Worm (Caenorhabditis elegans) whole organism, young adult: ENCODE measurements around the gene D2023.3.

ENCODE experiments used
- B0261.1 ChIP-seq: sonication (generic microtip); optimal IDR thresholded peaks from 2 replicates; lab custom pipeline; 2016; ENCODE audit warnings: mild to moderate bottlenecking, missing genetic modification characterization, moderate library complexity, missing compliant biosample characterization
- B0336.3 ChIP-seq: fragments of 200-800 bp; sonication (Bioruptor generic); IDR thresholded peaks from 2 replicates; pipeline ENCODE4 v1.3.6; 2022; ENCODE audit warnings: missing genetic modification characterization, missing compliant biosample characterization
- C06A6.2 ChIP-seq: fragments of 200-800 bp; sonication (Bioruptor generic); conservative IDR thresholded peaks from 2 replicates; pipeline ENCODE4 v1.3.6; 2022; ENCODE audit warnings: missing genetic modification characterization, missing compliant biosample characterization
- F22D6.2 ChIP-seq: sonication (generic microtip); optimal IDR thresholded peaks from 2 replicates; lab custom pipeline; 2016; ENCODE audit warnings: mild to moderate bottlenecking, missing genetic modification characterization, missing compliant biosample characterization
- F37B4.10 ChIP-seq: fragments of 200-800 bp; sonication (Bioruptor generic); IDR thresholded peaks from 2 replicates; pipeline ENCODE4 v1.3.6; 2022; ENCODE audit warnings: missing genetic modification characterization, missing compliant biosample characterization
- F55B11.4 ChIP-seq: sonication (generic microtip); optimal IDR thresholded peaks from 2 replicates; lab custom pipeline; 2016; ENCODE audit warnings: missing compliant biosample characterization, missing genetic modification characterization, borderline replicate concordance; ENCODE audit not compliant: insufficient read depth
- F57A8.1 ChIP-seq: fragments of 200-800 bp; sonication (Bioruptor generic); optimal IDR thresholded peaks from 2 replicates; lab custom pipeline; 2018; ENCODE audit warnings: mild to moderate bottlenecking, missing genetic modification characterization, moderate library complexity, missing compliant biosample characterization
- Y53G8AR.9 ChIP-seq: fragments of 200-800 bp; sonication (Bioruptor generic); conservative IDR thresholded peaks from 2 replicates; pipeline ENCODE4 v1.3.6; 2022; ENCODE audit warnings: missing genetic modification reagents, missing genetic modification characterization, missing compliant biosample characterization
- aptf-2 ChIP-seq: fragments of 200-800 bp; sonication (Bioruptor generic); conservative IDR thresholded peaks from 2 replicates; pipeline ENCODE4 v1.3.6; 2022; ENCODE audit warnings: missing genetic modification reagents, missing genetic modification characterization, missing compliant biosample characterization
- atf-7 ChIP-seq: sonication (generic microtip); optimal IDR thresholded peaks from 2 replicates; lab custom pipeline; 2017; ENCODE audit warnings: mild to moderate bottlenecking, missing genetic modification characterization, missing compliant biosample characterization
- attf-3 ChIP-seq: fragments of 200-800 bp; sonication (Bioruptor generic); conservative IDR thresholded peaks from 2 replicates; pipeline ENCODE4 v1.3.6; 2022; ENCODE audit warnings: missing genetic modification reagents, missing genetic modification characterization, missing compliant biosample characterization
- attf-5 ChIP-seq: fragments of 200-800 bp; sonication (Bioruptor generic); optimal IDR thresholded peaks from 2 replicates; lab custom pipeline; 2018; ENCODE audit warnings: mild to moderate bottlenecking, missing genetic modification characterization, missing compliant biosample characterization
- ccch-3 ChIP-seq: fragments of 200-800 bp; sonication (Bioruptor generic); optimal IDR thresholded peaks from 2 replicates; lab custom pipeline; 2018; ENCODE audit warnings: mild to moderate bottlenecking, missing genetic modification characterization, missing compliant biosample characterization
- ceh-100 ChIP-seq: fragments of 200-800 bp; sonication (Bioruptor generic); IDR thresholded peaks from 2 replicates; pipeline ENCODE4 v1.3.6; 2022; ENCODE audit warnings: missing genetic modification reagents, missing genetic modification characterization, missing compliant biosample characterization
- dpff-1 ChIP-seq: sonication (generic microtip); optimal IDR thresholded peaks from 2 replicates; lab custom pipeline; 2017; ENCODE audit warnings: mild to moderate bottlenecking, missing genetic modification characterization, missing compliant biosample characterization
- efl-1 ChIP-seq: fragments of 150-350 bp; optimal IDR thresholded peaks from 2 replicates; lab custom pipeline; 2014; ENCODE audit warnings: missing biosample characterization, missing genetic modification reagents, missing genetic modification characterization
- egl-44 ChIP-seq: fragments of 200-800 bp; sonication (Bioruptor generic); IDR thresholded peaks from 2 replicates; pipeline ENCODE4 v1.3.6; 2022; ENCODE audit warnings: missing genetic modification reagents, missing genetic modification characterization, missing compliant biosample characterization
- ets-4 ChIP-seq: fragments of 200-800 bp; sonication (Bioruptor generic); optimal IDR thresholded peaks from 2 replicates; lab custom pipeline; 2018; ENCODE audit warnings: mild to moderate bottlenecking, missing genetic modification characterization, missing compliant biosample characterization
- gei-17 ChIP-seq: fragments of 200-800 bp; sonication (Bioruptor generic); optimal IDR thresholded peaks from 2 replicates; lab custom pipeline; 2018; ENCODE audit warnings: mild to moderate bottlenecking, missing genetic modification characterization, missing compliant biosample characterization
- him-1 ChIP-seq: sonication (generic microtip); optimal IDR thresholded peaks from 2 replicates; lab custom pipeline; 2016; ENCODE audit warnings: missing genotype, missing genetic modification reagents, missing genetic modification characterization, missing compliant biosample characterization
- hlh-26 ChIP-seq: fragments of 200-800 bp; sonication (Bioruptor generic); conservative IDR thresholded peaks from 2 replicates; pipeline ENCODE4 v1.3.6; 2022; ENCODE audit warnings: missing genetic modification reagents, missing genetic modification characterization, missing compliant biosample characterization
- lin-35 ChIP-seq, 3 experiments: fragments of 150-350 bp in 2 of 3; sonication (generic microtip) in 1 of 3; optimal IDR thresholded peaks; 2 replicates each; lab custom pipeline; 2014 to 2018; ENCODE audit warnings: missing biosample characterization in 3 of 3, missing genetic modification characterization in 3 of 3, missing genetic modification reagents in 3 of 3
- lin-54 ChIP-seq: fragments of 200-800 bp; sonication (Bioruptor generic); optimal IDR thresholded peaks from 2 replicates; lab custom pipeline; 2018; ENCODE audit warnings: mild to moderate bottlenecking, missing genetic modification characterization, missing compliant biosample characterization
- lir-1 ChIP-seq: fragments of 200-800 bp; sonication (Bioruptor generic); conservative IDR thresholded peaks from 2 replicates; pipeline ENCODE4 v1.3.6; 2022; ENCODE audit warnings: missing genetic modification reagents, missing genetic modification characterization, missing compliant biosample characterization
- lsl-1 ChIP-seq: fragments of 200-800 bp; sonication (Bioruptor generic); optimal IDR thresholded peaks from 2 replicates; lab custom pipeline; 2018; ENCODE audit warnings: mild to moderate bottlenecking, missing genetic modification characterization, moderate library complexity, missing compliant biosample characterization
- madf-3 ChIP-seq: fragments of 200-800 bp; sonication (Bioruptor generic); IDR thresholded peaks from 2 replicates; pipeline ENCODE4 v1.3.6; 2022; ENCODE audit warnings: missing genetic modification reagents, missing genetic modification characterization, missing compliant biosample characterization
- madf-6 ChIP-seq: fragments of 200-800 bp; sonication (Bioruptor generic); IDR thresholded peaks from 2 replicates; pipeline ENCODE4 v1.3.6; 2022; ENCODE audit warnings: missing genetic modification reagents, missing genetic modification characterization, missing compliant biosample characterization
- mcd-1 ChIP-seq: fragments of 200-800 bp; sonication (Bioruptor generic); IDR thresholded peaks from 2 replicates; pipeline ENCODE4 v1.3.6; 2022; ENCODE audit warnings: missing genetic modification reagents, missing genetic modification characterization, missing compliant biosample characterization
- mes-4 ChIP-seq: sonication (generic microtip); optimal IDR thresholded peaks from 2 replicates; lab custom pipeline; 2016; ENCODE audit warnings: missing genotype, missing genetic modification characterization, missing compliant biosample characterization
- nfya-2 ChIP-seq: fragments of 200-800 bp; sonication (Bioruptor generic); IDR thresholded peaks from 2 replicates; pipeline ENCODE4 v1.3.6; 2022; ENCODE audit warnings: missing genetic modification reagents, missing genetic modification characterization, missing compliant biosample characterization
- nhr-120 ChIP-seq: fragments of 200-800 bp; sonication (Bioruptor generic); IDR thresholded peaks from 2 replicates; pipeline ENCODE4 v1.3.6; 2022; ENCODE audit warnings: missing genetic modification characterization, missing compliant biosample characterization
- nhr-27 ChIP-seq: fragments of 200-800 bp; sonication (Bioruptor generic); optimal IDR thresholded peaks from 2 replicates; lab custom pipeline; 2018; ENCODE audit warnings: mild to moderate bottlenecking, missing genetic modification characterization, moderate library complexity, missing compliant biosample characterization
- nhr-80 ChIP-seq: sonication (generic microtip); optimal IDR thresholded peaks from 2 replicates; lab custom pipeline; 2016; ENCODE audit warnings: missing genetic modification characterization, missing compliant biosample characterization
- repo-1 ChIP-seq: sonication (generic microtip); optimal IDR thresholded peaks from 2 replicates; lab custom pipeline; 2017; ENCODE audit warnings: mild to moderate bottlenecking, missing genetic modification characterization, missing compliant biosample characterization
- rpc-1 ChIP-seq, 2 experiments: fragments of 150-350 bp in 1 of 2; sonication (generic microtip) in 1 of 2; optimal IDR thresholded peaks; 2 replicates each; lab custom pipeline; 2014 to 2018; ENCODE audit warnings: missing biosample characterization in 1 of 2, missing genetic modification characterization in 1 of 2, missing genetic modification reagents in 1 of 2, missing genotype in 1 of 2
- somi-1 ChIP-seq: fragments of 200-800 bp; sonication (Bioruptor generic); optimal IDR thresholded peaks from 2 replicates; lab custom pipeline; 2018; ENCODE audit warnings: mild to moderate bottlenecking, missing genetic modification characterization, missing compliant biosample characterization
- tbx-9 ChIP-seq: sonication (generic microtip); optimal IDR thresholded peaks from 2 replicates; lab custom pipeline; 2016; ENCODE audit warnings: borderline replicate concordance, missing genetic modification characterization, inconsistent platforms, missing compliant biosample characterization
- tlf-1 ChIP-seq: fragments of 200-800 bp; sonication (Bioruptor generic); optimal IDR thresholded peaks from 2 replicates; lab custom pipeline; 2018; ENCODE audit warnings: mild to moderate bottlenecking, missing genetic modification characterization, missing compliant biosample characterization
- unc-130 ChIP-seq: sonication (generic microtip); optimal IDR thresholded peaks from 2 replicates; lab custom pipeline; 2016; ENCODE audit warnings: missing genetic modification reagents, missing genetic modification characterization, missing compliant biosample characterization
- unc-62 ChIP-seq: fragments of 150-350 bp; optimal IDR thresholded peaks from 2 replicates; lab custom pipeline; 2014; ENCODE audit warnings: missing biosample characterization, missing genetic modification reagents, missing genetic modification characterization
- zfh-2 ChIP-seq: fragments of 200-800 bp; sonication (Bioruptor generic); conservative IDR thresholded peaks from 2 replicates; pipeline ENCODE4 v1.3.6; 2022; ENCODE audit warnings: missing genetic modification reagents, missing genetic modification characterization, missing compliant biosample characterization
- ztf-18 ChIP-seq: sonication (generic microtip); optimal IDR thresholded peaks from 2 replicates; lab custom pipeline; 2016; ENCODE audit warnings: missing genotype, mild to moderate bottlenecking, missing genetic modification characterization, missing compliant biosample characterization

The D2023.3 gene

ce11 chrV:11770053-11770517 lies 41.7 kb downstream of the D2023.3 start, which contains the start of gene F55A11.4 (continued):
- no peak for TF ChIP-seq nhr-27 (tag; lab: Kevin White, UChicago)
- TF ChIP-seq madf-3 (GFP tag; lab: Robert Waterston, UW) = no peak
- no peak for TF ChIP-seq attf-5 (GFP tag; lab: Kevin White, UChicago)
- TF ChIP-seq lir-1 = no peak
- no peak for TF ChIP-seq unc-62 (GFP tag; lab: Kevin White, UChicago)
- peak; percentile 70 for TF ChIP-seq lin-54 (GFP tag; lab: Kevin White, UChicago)
- peak; percentile 57 for TF ChIP-seq mcd-1 (GFP tag; lab: Robert Waterston, UW)
- no peak for TF ChIP-seq somi-1 (GFP tag; lab: Kevin White, UChicago)
- TF ChIP-seq lin-35 (GFP tag; optimal IDR thresholded peaks at IDR 0.05; lab: Kevin White, UChicago) = no peak
- TF ChIP-seq F55B11.4 (tag; lab: Kevin White, UChicago) = no peak
- TF ChIP-seq repo-1 (tag; lab: Kevin White, UChicago) = peak; percentile 24
- TF ChIP-seq atf-7 (tag; lab: Kevin White, UChicago) = no peak
- peak; percentile 75 for TF ChIP-seq aptf-2
- no peak for TF ChIP-seq tlf-1 (GFP tag; lab: Kevin White, UChicago)
- TF ChIP-seq hlh-26 (GFP tag; lab: Robert Waterston, UW) = no peak
- TF ChIP-seq egl-44 = no peak
- TF ChIP-seq rpc-1 (optimal IDR thresholded peaks at IDR 0.05; lab: Kevin White, UChicago) = no peak
- no peak for TF ChIP-seq rpc-1 (tag; optimal IDR thresholded peaks at IDR 0.05; lab: Kevin White, UChicago)
- TF ChIP-seq ztf-18 (tag; lab: Kevin White, UChicago) = no peak
- no peak for TF ChIP-seq ets-4 (GFP tag; lab: Kevin White, UChicago)
- no peak for TF ChIP-seq nfya-2 (GFP tag; lab: Robert Waterston, UW)
- TF ChIP-seq ceh-100 (GFP tag; lab: Robert Waterston, UW) = no peak
- no peak for TF ChIP-seq mes-4 (tag; lab: Kevin White, UChicago)
- TF ChIP-seq zfh-2 (GFP tag; lab: Robert Waterston, UW) = no peak
- no peak for TF ChIP-seq F37B4.10 (GFP tag; lab: Robert Waterston, UW)
- TF ChIP-seq B0336.3 = peak; percentile 46
- no peak for TF ChIP-seq B0261.1 (tag; lab: Kevin White, UChicago)
- TF ChIP-seq F57A8.1 (GFP tag; lab: Kevin White, UChicago) = no peak
- TF ChIP-seq ccch-3 (GFP tag; lab: Kevin White, UChicago) = no peak
- TF ChIP-seq lsl-1 (GFP tag; lab: Kevin White, UChicago) = peak; percentile 62
- TF ChIP-seq nhr-80 (tag; lab: Kevin White, UChicago) = no peak
- TF ChIP-seq attf-3 = no peak
- TF ChIP-seq F22D6.2 (tag; lab: Kevin White, UChicago) = no peak
- TF ChIP-seq efl-1 (GFP tag; lab: Kevin White, UChicago) = peak; percentile 73
- TF ChIP-seq unc-130 = no peak
- TF ChIP-seq him-1 (tag; lab: Kevin White, UChicago) = peak; percentile 27
- TF ChIP-seq nhr-120 (GFP tag; lab: Robert Waterston, UW) = no peak
- TF ChIP-seq dpff-1 (tag; lab: Kevin White, UChicago) = no peak
- TF ChIP-seq Y53G8AR.9 = no peak
- TF ChIP-seq C06A6.2 (GFP tag; lab: Robert Waterston, UW) = no peak
- TF ChIP-seq gei-17 (GFP tag; lab: Kevin White, UChicago) = no peak
- peak; percentile 81 for TF ChIP-seq madf-6 (GFP tag; lab: Robert Waterston, UW)
- TF ChIP-seq tbx-9 (tag; lab: Kevin White, UChicago) = no peak
